Worm (Caenorhabditis elegans) whole organism, L1 larva: ENCODE results near the gene T24B8.3.

ENCODE experiments used
- C04F5.9 ChIP-seq: sonication (generic microtip); optimal IDR thresholded peaks from 2 replicates; lab custom pipeline; 2016; ENCODE audit warnings: missing genetic modification characterization, missing compliant biosample characterization
- C34B4.2 ChIP-seq: sonication (generic microtip); optimal IDR thresholded peaks from 2 replicates; lab custom pipeline; 2017; ENCODE audit warnings: mild to moderate bottlenecking, missing genetic modification characterization, missing compliant biosample characterization
- F16B12.6 ChIP-seq: fragments of 150-350 bp; optimal IDR thresholded peaks from 2 replicates; lab custom pipeline; 2014; ENCODE audit warnings: missing biosample characterization, missing genetic modification characterization
- aha-1 ChIP-seq: fragments of 150-350 bp; optimal IDR thresholded peaks from 2 replicates; lab custom pipeline; 2014; ENCODE audit warnings: missing biosample characterization, missing genetic modification characterization
- alr-1 ChIP-seq: fragments of 200-800 bp; sonication (Bioruptor generic); optimal IDR thresholded peaks from 2 replicates; lab custom pipeline; 2018; ENCODE audit warnings: borderline replicate concordance, mild to moderate bottlenecking, missing genetic modification characterization, missing compliant biosample characterization
- aly-2 ChIP-seq: fragments of 150-350 bp; optimal IDR thresholded peaks from 2 replicates; lab custom pipeline; 2014; ENCODE audit warnings: missing biosample characterization, missing genetic modification characterization
- blmp-1 ChIP-seq: fragments of 150-350 bp; optimal IDR thresholded peaks from 2 replicates; lab custom pipeline; 2014; ENCODE audit warnings: missing biosample characterization, missing genetic modification characterization
- ceh-8 ChIP-seq: fragments of 200-800 bp; sonication (Bioruptor generic); optimal IDR thresholded peaks from 2 replicates; lab custom pipeline; 2018; ENCODE audit warnings: mild to moderate bottlenecking, missing genetic modification characterization, moderate library complexity, missing compliant biosample characterization
- ceh-88 ChIP-seq: fragments of 200-800 bp; sonication (Bioruptor generic); IDR thresholded peaks from 2 replicates; pipeline ENCODE4 v1.3.6; 2022; ENCODE audit warnings: missing genetic modification characterization, missing compliant biosample characterization
- ceh-90 ChIP-seq: sonication (generic microtip); optimal IDR thresholded peaks from 2 replicates; lab custom pipeline; 2016; ENCODE audit warnings: missing genetic modification characterization, missing compliant biosample characterization
- dpl-1 ChIP-seq, 3 experiments: fragments of 150-350 bp in 2 of 3; sonication (generic microtip) in 1 of 3; optimal IDR thresholded peaks; 2 replicates each; lab custom pipeline; 2014 to 2017; ENCODE audit warnings: missing biosample characterization in 3 of 3, missing genetic modification characterization in 3 of 3, missing genetic modification reagents in 3 of 3
- dsc-1 ChIP-seq: sonication (generic microtip); optimal IDR thresholded peaks from 2 replicates; lab custom pipeline; 2016; ENCODE audit warnings: mild to moderate bottlenecking, missing genetic modification characterization, missing compliant biosample characterization
- efl-1 ChIP-seq, 4 experiments: fragments of 150-350 bp; optimal IDR thresholded peaks in 3 of 4; peaks in 1 of 4; 1 replicate in 1 of 4; 2 replicates in 3 of 4; lab custom pipeline; 2014; ENCODE audit warnings: missing biosample characterization in 2 of 4, missing genetic modification characterization in 2 of 4, missing genetic modification reagents in 2 of 4
- efl-3 ChIP-seq: fragments of 200-800 bp; sonication (Bioruptor generic); optimal IDR thresholded peaks from 2 replicates; lab custom pipeline; 2018; ENCODE audit warnings: mild to moderate bottlenecking, missing genetic modification characterization, missing compliant biosample characterization
- egl-27 ChIP-seq, 2 experiments: fragments of 150-350 bp in 1 of 2; sonication (generic microtip); optimal IDR thresholded peaks; 3 replicates each; lab custom pipeline; 2017 to 2018; ENCODE audit warnings: missing biosample characterization in 2 of 2, missing genetic modification characterization in 2 of 2, missing genetic modification reagents in 2 of 2
- elt-2 ChIP-seq: sonication (generic microtip); optimal IDR thresholded peaks from 2 replicates; lab custom pipeline; 2016; ENCODE audit warnings: missing genetic modification characterization, mild to moderate bottlenecking, inconsistent platforms, missing compliant biosample characterization, missing genetic modification reagents
- ets-5 ChIP-seq: fragments of 200-800 bp; sonication (Bioruptor generic); IDR thresholded peaks from 2 replicates; pipeline ENCODE4 v1.3.6; 2022; ENCODE audit warnings: missing genetic modification characterization, missing compliant biosample characterization
- fkh-10 ChIP-seq: sonication (generic microtip); optimal IDR thresholded peaks from 2 replicates; lab custom pipeline; 2017; ENCODE audit warnings: missing biosample characterization, missing genetic modification reagents, missing genetic modification characterization
- fkh-4 ChIP-seq: sonication (generic microtip); optimal IDR thresholded peaks from 2 replicates; lab custom pipeline; 2016; ENCODE audit warnings: missing compliant biosample characterization, missing genetic modification characterization, borderline replicate concordance
- fkh-8 ChIP-seq: sonication (generic microtip); optimal IDR thresholded peaks from 2 replicates; lab custom pipeline; 2016; ENCODE audit warnings: mild to moderate bottlenecking, missing genetic modification characterization, missing compliant biosample characterization
- fos-1 ChIP-seq: fragments of 150-350 bp; optimal IDR thresholded peaks from 2 replicates; lab custom pipeline; 2014; ENCODE audit warnings: missing biosample characterization, missing genetic modification characterization
- hlh-4 ChIP-seq: sonication (generic microtip); optimal IDR thresholded peaks from 2 replicates; lab custom pipeline; 2016; ENCODE audit warnings: mild to moderate bottlenecking, missing genetic modification characterization, missing compliant biosample characterization
- hpl-2 ChIP-seq: fragments of 150-350 bp; optimal IDR thresholded peaks from 2 replicates; lab custom pipeline; 2014; ENCODE audit warnings: missing biosample characterization, missing genetic modification reagents, missing genetic modification characterization
- isw-1 ChIP-seq: fragments of 200-800 bp; sonication (Bioruptor generic); IDR thresholded peaks from 2 replicates; pipeline ENCODE4 v1.3.6; 2022; ENCODE audit warnings: missing genetic modification characterization, missing compliant biosample characterization
- jun-1 ChIP-seq: fragments of 150-350 bp; optimal IDR thresholded peaks from 2 replicates; lab custom pipeline; 2014; ENCODE audit warnings: missing biosample characterization, missing genetic modification reagents, missing genetic modification characterization
- lin-13 ChIP-seq: fragments of 150-350 bp; optimal IDR thresholded peaks from 2 replicates; lab custom pipeline; 2014; ENCODE audit warnings: missing biosample characterization, missing genetic modification reagents, missing genetic modification characterization
- lin-14 ChIP-seq: fragments of 200-800 bp; sonication (Bioruptor generic); optimal IDR thresholded peaks from 2 replicates; lab custom pipeline; 2018; ENCODE audit warnings: mild to moderate bottlenecking, missing genetic modification characterization, moderate library complexity, missing compliant biosample characterization
- lin-39 ChIP-seq: fragments of 150-350 bp; optimal IDR thresholded peaks from 2 replicates; lab custom pipeline; 2014; ENCODE audit warnings: missing biosample characterization, missing genetic modification reagents, missing genetic modification characterization
- lsy-2 ChIP-seq, 2 experiments: fragments of 150-350 bp; optimal IDR thresholded peaks; 2 replicates each; lab custom pipeline; 2014; ENCODE audit warnings: missing biosample characterization in 2 of 2, missing genetic modification characterization in 2 of 2
- mdl-1 ChIP-seq, 2 experiments: fragments of 150-350 bp; optimal IDR thresholded peaks; 2 replicates each; lab custom pipeline; 2014 to 2017; ENCODE audit warnings: missing biosample characterization in 2 of 2, missing genetic modification characterization in 2 of 2, inconsistent platforms in 1 of 2
- mef-2 ChIP-seq: fragments of 150-350 bp; optimal IDR thresholded peaks from 2 replicates; lab custom pipeline; 2014; ENCODE audit warnings: missing biosample characterization, missing genetic modification characterization
- mep-1 ChIP-seq: fragments of 150-350 bp; optimal IDR thresholded peaks from 2 replicates; lab custom pipeline; 2014; ENCODE audit warnings: missing biosample characterization, missing genetic modification characterization
- nhr-12 ChIP-seq: sonication (generic microtip); optimal IDR thresholded peaks from 2 replicates; lab custom pipeline; 2017; ENCODE audit warnings: missing biosample characterization, missing genetic modification characterization
- nhr-19 ChIP-seq: fragments of 200-800 bp; sonication (Bioruptor generic); conservative IDR thresholded peaks from 2 replicates; pipeline ENCODE4 v1.3.6; 2022; ENCODE audit warnings: missing genetic modification characterization, missing compliant biosample characterization
- nhr-20 ChIP-seq: sonication (generic microtip); optimal IDR thresholded peaks from 2 replicates; lab custom pipeline; 2016; ENCODE audit warnings: mild to moderate bottlenecking, missing genetic modification characterization, missing compliant biosample characterization
- nhr-28 ChIP-seq: fragments of 150-350 bp; optimal IDR thresholded peaks from 2 replicates; lab custom pipeline; 2014; ENCODE audit warnings: missing biosample characterization, missing genetic modification characterization
- nhr-47 ChIP-seq: sonication (generic microtip); optimal IDR thresholded peaks from 2 replicates; lab custom pipeline; 2016; ENCODE audit warnings: mild to moderate bottlenecking, missing genetic modification characterization, moderate library complexity, missing compliant biosample characterization
- nhr-90 ChIP-seq: sonication (generic microtip); optimal IDR thresholded peaks from 2 replicates; lab custom pipeline; 2016; ENCODE audit warnings: mild to moderate bottlenecking, missing genetic modification characterization, missing compliant biosample characterization; ENCODE audit not compliant: poor library complexity
- pag-3 ChIP-seq: sonication (generic microtip); optimal IDR thresholded peaks from 2 replicates; lab custom pipeline; 2017; ENCODE audit warnings: missing genetic modification characterization, mild to moderate bottlenecking, missing compliant biosample characterization, antibody characterized with exemption, borderline replicate concordance; ENCODE audit not compliant: insufficient read depth
- rnt-1 ChIP-seq: sonication (generic microtip); optimal IDR thresholded peaks from 2 replicates; lab custom pipeline; 2016; ENCODE audit warnings: mild to moderate bottlenecking, missing genetic modification characterization, moderate library complexity, missing compliant biosample characterization
- skn-1 ChIP-seq: fragments of 150-350 bp; optimal IDR thresholded peaks from 2 replicates; lab custom pipeline; 2014; ENCODE audit warnings: missing biosample characterization, missing genetic modification characterization
- snu-23 ChIP-seq: sonication (generic microtip); optimal IDR thresholded peaks from 2 replicates; lab custom pipeline; 2016; ENCODE audit warnings: missing genetic modification characterization, missing compliant biosample characterization
- sox-4 ChIP-seq: sonication (generic microtip); optimal IDR thresholded peaks from 2 replicates; lab custom pipeline; 2016; ENCODE audit warnings: missing genetic modification characterization, missing compliant biosample characterization
- swsn-7 ChIP-seq: sonication (generic microtip); optimal IDR thresholded peaks from 2 replicates; lab custom pipeline; 2016; ENCODE audit warnings: missing genetic modification characterization, missing compliant biosample characterization
- tbx-2 ChIP-seq: sonication (generic microtip); optimal IDR thresholded peaks from 2 replicates; lab custom pipeline; 2016; ENCODE audit warnings: missing genetic modification characterization, missing compliant biosample characterization
- tlp-1 ChIP-seq: fragments of 150-350 bp; optimal IDR thresholded peaks from 2 replicates; lab custom pipeline; 2014; ENCODE audit warnings: missing biosample characterization, missing genetic modification characterization
- unc-30 ChIP-seq: sonication (generic microtip); optimal IDR thresholded peaks from 2 replicates; lab custom pipeline; 2017; ENCODE audit warnings: missing biosample characterization, missing genetic modification characterization
- vab-15 ChIP-seq: sonication (generic microtip); optimal IDR thresholded peaks from 2 replicates; lab custom pipeline; 2017; ENCODE audit warnings: missing genotype, mild to moderate bottlenecking, missing genetic modification characterization, missing compliant biosample characterization
- xbp-1 ChIP-seq: sonication (generic microtip); optimal IDR thresholded peaks from 2 replicates; lab custom pipeline; 2016; ENCODE audit warnings: missing genetic modification characterization, missing compliant biosample characterization
- zag-1 ChIP-seq: fragments of 150-350 bp; optimal IDR thresholded peaks from 2 replicates; lab custom pipeline; 2014; ENCODE audit warnings: missing biosample characterization, missing genetic modification characterization
- zip-4 ChIP-seq: fragments of 200-800 bp; sonication (Bioruptor generic); optimal IDR thresholded peaks from 2 replicates; lab custom pipeline; 2018; ENCODE audit warnings: mild to moderate bottlenecking, missing genetic modification characterization, moderate library complexity, missing compliant biosample characterization
- ztf-4 ChIP-seq: fragments of 150-350 bp; optimal IDR thresholded peaks from 2 replicates; lab custom pipeline; 2014; ENCODE audit warnings: missing biosample characterization, missing genetic modification characterization

The T24B8.3 gene

DNA sequence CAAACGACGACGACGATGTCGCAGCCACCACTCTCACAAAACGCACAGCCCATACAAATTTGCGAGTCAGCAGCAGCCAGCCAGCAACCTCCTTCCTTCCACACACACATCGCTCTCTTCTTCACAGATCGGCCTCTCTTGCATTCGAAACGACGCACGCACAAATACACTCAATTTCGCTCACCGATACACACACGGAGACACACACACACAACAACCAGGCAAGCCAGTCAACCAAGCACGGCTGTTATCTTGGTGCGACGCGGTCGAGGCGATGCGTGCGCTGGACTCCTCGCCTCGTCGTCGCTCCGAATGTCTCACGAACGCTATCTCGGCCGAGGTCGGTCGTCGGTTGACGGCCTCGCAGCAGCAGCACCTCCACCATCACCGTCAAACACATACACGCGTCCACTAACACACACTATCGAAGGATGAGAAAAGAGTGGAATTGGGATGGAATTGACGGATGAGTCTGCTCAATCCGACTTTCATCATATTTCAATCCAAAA is 551 bp downstream of the T24B8.3 start (continued):
- peak; percentile 95 for TF ChIP-seq snu-23 (GFP tag; lab: Kevin White, UChicago)
- TF ChIP-seq lsy-2 (tag; optimal IDR thresholded peaks at IDR 0.05; lab: Kevin White, UChicago): peak; percentile 77 to 93
- no peak for TF ChIP-seq hpl-2 (GFP tag; lab: Kevin White, UChicago)
- peak; percentile 91 for TF ChIP-seq swsn-7 (tag; lab: Kevin White, UChicago)
- peak; percentile 73 for TF ChIP-seq rnt-1
- no peak for TF ChIP-seq mef-2
- TF ChIP-seq fos-1: peak; percentile 88
- TF ChIP-seq aly-2 (tag; lab: Kevin White, UChicago): peak; percentile 52
- TF ChIP-seq lin-14: peak; percentile 97
- TF ChIP-seq fkh-4: no peak
- TF ChIP-seq nhr-19 (GFP tag; lab: Robert Waterston, UW): peak; percentile 77
- TF ChIP-seq nhr-47 (tag; lab: Kevin White, UChicago): peak; percentile 82
- TF ChIP-seq lin-39 (tag; lab: Kevin White, UChicago): no peak
- peak; percentile 59 for TF ChIP-seq dsc-1 (tag; lab: Kevin White, UChicago)
- TF ChIP-seq tlp-1: no peak
- TF ChIP-seq blmp-1 (tag; lab: Kevin White, UChicago): peak; percentile 67
- no peak for TF ChIP-seq efl-3
- no peak for TF ChIP-seq hlh-4 (tag; lab: Kevin White, UChicago)
- TF ChIP-seq egl-27 (tag; optimal IDR thresholded peaks at IDR 0.05; lab: Kevin White, UChicago): peak; percentile 70 to 81
- TF ChIP-seq tbx-2 (tag; lab: Kevin White, UChicago): peak; percentile 86
- TF ChIP-seq ceh-90 (tag; lab: Kevin White, UChicago): no peak
- peak; percentile 78 for TF ChIP-seq nhr-90 (tag; lab: Kevin White, UChicago)
- TF ChIP-seq pag-3 (tag; lab: Kevin White, UChicago): no peak
- TF ChIP-seq mep-1 (tag; lab: Kevin White, UChicago): peak; percentile 95
- no peak for TF ChIP-seq ets-5 (GFP tag; lab: Robert Waterston, UW)
- TF ChIP-seq unc-30 (tag; lab: Kevin White, UChicago): no peak
- TF ChIP-seq xbp-1 (tag; lab: Kevin White, UChicago): peak; percentile 78
- TF ChIP-seq fkh-8: peak; percentile 93
- TF ChIP-seq skn-1: peak; percentile 75
- no peak for TF ChIP-seq alr-1 (tag; lab: Kevin White, UChicago)
- peak; percentile 94 for TF ChIP-seq jun-1 (tag; lab: Kevin White, UChicago)
- peak; percentile 53 for TF ChIP-seq elt-2 (tag; lab: Kevin White, UChicago)
- TF ChIP-seq dpl-1 (GFP tag; optimal IDR thresholded peaks at IDR 0.05; lab: Kevin White, UChicago): peak; percentile 53 to 64 (median 55)
- TF ChIP-seq isw-1: peak; percentile 54
- peak; percentile 14 for TF ChIP-seq aha-1 (tag; lab: Kevin White, UChicago)
- peak; percentile 39 for TF ChIP-seq C04F5.9 (tag; lab: Kevin White, UChicago)
- TF ChIP-seq zip-4 (GFP tag; lab: Kevin White, UChicago): peak; percentile 24
- TF ChIP-seq nhr-12 (tag; lab: Kevin White, UChicago): no peak
- peak; percentile 71 to 74 for TF ChIP-seq efl-1 (optimal IDR thresholded peaks at IDR 0.05; lab: Kevin White, UChicago)
- peak; percentile 42 to 96 for TF ChIP-seq efl-1 (GFP tag; optimal IDR thresholded peaks at IDR 0.05 in 1 of 2; lab: Kevin White, UChicago)
- TF ChIP-seq F16B12.6 (tag; lab: Kevin White, UChicago): peak; percentile 62
- TF ChIP-seq mdl-1 (tag; optimal IDR thresholded peaks at IDR 0.05; lab: Kevin White, UChicago): peak in 1 of 2 experiments; percentile 93
- no peak for TF ChIP-seq C34B4.2
- no peak for TF ChIP-seq ceh-88 (GFP tag; lab: Robert Waterston, UW)
- TF ChIP-seq ceh-8 (GFP tag; lab: Kevin White, UChicago): no peak
- TF ChIP-seq ztf-4 (tag; lab: Kevin White, UChicago): peak; percentile 80
- peak; percentile 92 for TF ChIP-seq lin-13 (GFP tag; lab: Kevin White, UChicago)
- no peak for TF ChIP-seq vab-15
- TF ChIP-seq fkh-10: peak; percentile 84
- TF ChIP-seq sox-4: no peak
- no peak for TF ChIP-seq zag-1 (tag; lab: Kevin White, UChicago)
- no peak for TF ChIP-seq nhr-28 (tag; lab: Kevin White, UChicago)
- peak; percentile 90 for TF ChIP-seq nhr-20 (tag; lab: Kevin White, UChicago)
